Fruit fly (Drosophila melanogaster): Measurements from ENCODE around the gene CG9641.
A peak's percentile ranks its signal among the peaks of the same experiment; 100 is the strongest.

Gene CG9641

dm6 chr2L:2969438-2969837 lies 7.2 kb downstream of the CG9641 start, which contains the start of gene Ts (continued):
- TF ChIP-seq fd96Cb (tag; optimal IDR thresholded peaks at IDR 0.05) (no peak), da (GFP tag; optimal IDR thresholded peaks at IDR 0.05) (no peak), H15 (GFP tag; IDR thresholded peaks at IDR 0.05) (no peak), Stat92E (GFP tag; optimal IDR thresholded peaks at IDR 0.05) (no peak), bowl (GFP tag; IDR thresholded peaks at IDR 0.05) (no peak), prd (optimal IDR thresholded peaks at IDR 0.05) (no peak), prd (GFP tag; IDR thresholded peaks at IDR 0.05) (no peak), tna (GFP tag; IDR thresholded peaks at IDR 0.05; ENCODE audit: partially characterized antibody) (peak; percentile 84), E2f1 (GFP tag; IDR thresholded peaks at IDR 0.05) (peak; percentile 66; the same call in 1 of the 2 replicates), so (GFP tag; IDR thresholded peaks at IDR 0.05) (no peak), CG4617 (GFP tag; optimal IDR thresholded peaks at IDR 0.05; ENCODE audit: borderline replicate concordance) (no peak), CG13296 (GFP tag; optimal IDR thresholded peaks at IDR 0.05) (no peak), Dip2 (GFP tag; IDR thresholded peaks at IDR 0.05) (no peak)

- TF ChIP-seq CG15011 (GFP tag; optimal IDR thresholded peaks at IDR 0.05) (no peak), zen (tag; optimal IDR thresholded peaks at IDR 0.05) (peak; percentile 58), CG15696 (tag; optimal IDR thresholded peaks at IDR 0.05) (peak; percentile 31), fd102C (GFP tag; optimal IDR thresholded peaks at IDR 0.05) (peak; percentile 83), CG10979 (tag; optimal IDR thresholded peaks at IDR 0.05) (peak; percentile 46), cwo (GFP tag; optimal IDR thresholded peaks at IDR 0.05) (no peak), Dll (GFP tag; IDR thresholded peaks at IDR 0.05; ENCODE audit: partially characterized antibody) (no peak), CG30431 (GFP tag; optimal IDR thresholded peaks at IDR 0.05) (peak; percentile 2), CG8290 (GFP tag; optimal IDR thresholded peaks at IDR 0.05) (peak; percentile 31), CG8290 (tag; optimal IDR thresholded peaks at IDR 0.05) (peak in 1 of 2 experiments; percentile 65), CG3407 (GFP tag; optimal IDR thresholded peaks at IDR 0.05) (peak; percentile 4), CG2116 (GFP tag; optimal IDR thresholded peaks at IDR 0.05) (peak; percentile 86), Mes4 (GFP tag; optimal IDR thresholded peaks at IDR 0.05) (peak; percentile 25), CG33557 (GFP tag; optimal IDR thresholded peaks at IDR 0.05) (peak; percentile 74), Neu2 (GFP tag; optimal IDR thresholded peaks at IDR 0.05; ENCODE audit: borderline replicate concordance) (no peak), Optix (GFP tag; IDR thresholded peaks at IDR 0.05) (no peak), her (GFP tag; optimal IDR thresholded peaks at IDR 0.05) (no peak), tna (GFP tag; IDR thresholded peaks at IDR 0.05; ENCODE audit: partially characterized antibody) (no peak), CG4854 (GFP tag; optimal IDR thresholded peaks at IDR 0.05) (no peak), CG4282 (GFP tag; optimal IDR thresholded peaks at IDR 0.05) (no peak), Kr (GFP tag; optimal IDR thresholded peaks at IDR 0.05) (no peak), Lpt (GFP tag; optimal IDR thresholded peaks at IDR 0.05) (no peak), NFAT (GFP tag; IDR thresholded peaks at IDR 0.05) (0 out of 2 replicates have a peak, but pooled peaks have one; percentile 25), yki (optimal IDR thresholded peaks at IDR 0.05) (no peak), CG17385 (GFP tag; optimal IDR thresholded peaks at IDR 0.05) (peak; percentile 9), CG6689 (GFP tag; IDR thresholded peaks at IDR 0.05) (no peak), pb (GFP tag; optimal IDR thresholded peaks at IDR 0.05) (no peak), sens-2 (GFP tag; IDR thresholded peaks at IDR 0.05) (peak; percentile 43; the same call in 1 of the 2 replicates), CG1024 (GFP tag; IDR thresholded peaks at IDR 0.05) (peak; percentile 17; the same call in 1 of the 2 replicates), jing (GFP tag; optimal IDR thresholded peaks at IDR 0.05) (no peak), CG2202 (tag; optimal IDR thresholded peaks at IDR 0.05) (peak; percentile 17), CG4328 (GFP tag; optimal IDR thresholded peaks at IDR 0.05) (no peak), sc (optimal IDR thresholded peaks at IDR 0.05) (no peak), sc (GFP tag; optimal IDR thresholded peaks at IDR 0.05) (no peak), CG5245 (GFP tag; optimal IDR thresholded peaks at IDR 0.05) (peak; percentile 2), Drgx (GFP tag; IDR thresholded peaks at IDR 0.05) (no peak), amos (GFP tag; IDR thresholded peaks at IDR 0.05; ENCODE audit: partially characterized antibody) (no peak), CG10267 (tag; optimal IDR thresholded peaks at IDR 0.05) (peak; percentile 11), lab (GFP tag; optimal IDR thresholded peaks at IDR 0.05) (no peak)
These were observed 9.7 kb downstream of the CG9641 start for dm6 chr2L:2966917-2967316.

Measured in whole organism, embryonic.